Fruit fly (Drosophila melanogaster): ENCODE data around the gene CG5199.

CG5199 gene

DNA sequence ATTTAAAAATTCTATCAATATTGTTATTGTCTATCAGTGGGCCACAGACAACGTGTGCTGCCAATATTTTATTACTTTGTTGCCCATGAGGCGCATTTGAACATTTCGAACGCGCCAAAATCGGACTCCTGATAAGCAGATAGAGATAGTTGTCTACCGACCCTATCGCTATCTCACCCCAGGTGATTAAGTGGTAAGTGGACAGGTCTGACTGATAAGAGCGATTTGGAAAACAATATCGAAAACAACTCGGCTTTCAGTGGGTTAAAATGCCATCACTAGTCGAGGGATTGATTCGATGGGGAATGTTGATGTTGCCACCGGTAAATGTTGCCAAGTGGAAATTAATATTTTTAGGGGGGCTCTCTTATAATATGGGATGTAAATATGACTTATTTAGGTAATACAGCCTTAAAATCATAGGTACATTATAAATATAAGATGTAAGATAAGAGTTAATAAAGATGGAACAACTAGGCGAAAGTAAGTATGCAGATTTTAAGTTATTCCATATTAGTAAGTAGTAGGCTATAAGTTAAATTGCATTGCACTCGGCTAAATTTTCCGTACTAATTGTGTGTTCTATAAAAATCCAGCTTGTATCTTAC is 39.0 kb upstream of the CG5199 start, which contains the start of gene ND-39 (continued):
- TF ChIP-seq CG12659 (GFP tag; optimal IDR thresholded peaks at IDR 0.05) (peak; percentile 5), usp (GFP tag; optimal IDR thresholded peaks at IDR 0.05) (no peak), sna (GFP tag; IDR thresholded peaks at IDR 0.05; ENCODE audit: partially characterized antibody) (no peak), CG1832 (GFP tag; optimal IDR thresholded peaks at IDR 0.05) (peak; percentile 23), CG10959 (GFP tag; IDR thresholded peaks at IDR 0.05) (no peak), CG32767 (GFP tag; IDR thresholded peaks at IDR 0.05) (no peak), cwo (GFP tag; optimal IDR thresholded peaks at IDR 0.05) (no peak), vnd (GFP tag; IDR thresholded peaks at IDR 0.05; ENCODE audit: partially characterized antibody) (peak; percentile 29; the same call in 1 of the 3 replicates), eyg (GFP tag; optimal IDR thresholded peaks at IDR 0.05) (no peak), CG6254 (GFP tag; optimal IDR thresholded peaks at IDR 0.05) (no peak)

DNA sequence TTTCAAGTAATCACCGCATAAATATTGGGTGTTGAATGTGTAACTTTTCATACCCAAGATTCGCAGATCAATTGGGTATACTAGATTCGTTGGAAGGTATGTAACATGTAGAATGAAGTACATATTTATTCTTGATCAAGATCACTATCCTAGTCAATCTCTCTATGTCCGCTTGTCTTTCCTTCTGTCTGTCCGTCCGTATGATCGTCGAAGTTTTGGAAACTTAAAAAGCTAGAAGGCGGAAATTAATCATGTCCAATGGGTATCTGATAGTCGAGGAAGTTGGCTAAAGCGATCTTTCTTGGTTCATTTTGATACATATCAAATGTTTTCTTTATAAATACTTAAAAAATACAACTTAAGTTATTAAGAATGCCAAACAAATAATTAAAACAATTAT is 35.0 kb upstream of the CG5199 start:
- TF ChIP-seq HLH4C (GFP tag; IDR thresholded peaks at IDR 0.05; ENCODE audit: partially characterized antibody): peak; percentile 69
- TF ChIP-seq CG5245 (GFP tag; optimal IDR thresholded peaks at IDR 0.05): no peak
- TF ChIP-seq tna (GFP tag; IDR thresholded peaks at IDR 0.05; ENCODE audit: partially characterized antibody): peak; percentile 33; the same call in 1 of the 2 replicates
- TF ChIP-seq CG14860 (GFP tag; IDR thresholded peaks at IDR 0.05; ENCODE audit: partially characterized antibody): peak; percentile 60; the same call in 1 of the 3 replicates
- 0 out of 3 replicates have a peak, but pooled peaks have one; percentile 58 for TF ChIP-seq hb (GFP tag; IDR thresholded peaks at IDR 0.05; ENCODE audit: partially characterized antibody)
- 0 out of 2 replicates have a peak, but pooled peaks have one; percentile 9 for TF ChIP-seq ato (GFP tag; IDR thresholded peaks at IDR 0.05; ENCODE audit: partially characterized antibody)
- 0 out of 3 replicates have a peak, but pooled peaks have one; percentile 45 for TF ChIP-seq mld (GFP tag; IDR thresholded peaks at IDR 0.05; ENCODE audit: partially characterized antibody)
- TF ChIP-seq vnd (GFP tag; IDR thresholded peaks at IDR 0.05; ENCODE audit: partially characterized antibody): peak; percentile 61
- TF ChIP-seq klu (GFP tag; IDR thresholded peaks at IDR 0.05): no peak
- no peak for TF ChIP-seq CG18619 (GFP tag; optimal IDR thresholded peaks at IDR 0.05)
- no peak for TF ChIP-seq crc (GFP tag; optimal IDR thresholded peaks at IDR 0.05)
- peak; percentile 59; the same call in 1 of the 2 replicates for TF ChIP-seq nerfin-2 (GFP tag; IDR thresholded peaks at IDR 0.05; ENCODE audit: partially characterized antibody)
- 0 out of 4 replicates have a peak, but pooled peaks have one; percentile 27 for TF ChIP-seq Dll (GFP tag; IDR thresholded peaks at IDR 0.05; ENCODE audit: partially characterized antibody)
- TF ChIP-seq Sin3A (optimal IDR thresholded peaks at IDR 0.05): no peak
- TF ChIP-seq CG6791 (GFP tag; IDR thresholded peaks at IDR 0.05; ENCODE audit: partially characterized antibody): 0 out of 3 replicates have a peak, but pooled peaks have one; percentile 20
- no peak for TF ChIP-seq CG14441 (GFP tag; IDR thresholded peaks at IDR 0.05)
- TF ChIP-seq ab (GFP tag; optimal IDR thresholded peaks at IDR 0.05): no peak

DNA sequence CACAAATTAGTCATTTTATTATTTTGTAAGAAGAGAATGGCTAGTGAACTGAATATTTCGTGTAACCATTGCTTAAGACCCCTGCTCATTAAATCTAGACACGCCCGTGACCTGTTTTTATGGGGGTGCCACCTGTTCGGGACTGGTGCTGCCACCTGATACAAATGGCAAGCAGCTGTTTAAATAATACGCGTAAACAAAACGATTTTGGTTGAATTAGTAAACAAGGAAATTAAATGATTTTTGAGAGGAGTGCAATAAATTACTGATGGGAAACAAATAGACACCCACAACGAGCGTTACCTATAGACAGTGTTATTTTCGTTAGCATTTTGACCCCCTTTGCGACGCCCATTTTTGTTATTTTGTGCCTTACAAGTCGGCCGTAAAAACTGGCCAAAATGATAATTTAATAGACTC is 22.1 kb upstream of the CG5199 start:
- no peak for TF ChIP-seq Dll (GFP tag; IDR thresholded peaks at IDR 0.05; ENCODE audit: partially characterized antibody)
- TF ChIP-seq org-1 (GFP tag; optimal IDR thresholded peaks at IDR 0.05): peak; percentile 71
- TF ChIP-seq maf-S (GFP tag; optimal IDR thresholded peaks at IDR 0.05): peak; percentile 78
- peak; percentile 86 for TF ChIP-seq sug (tag; optimal IDR thresholded peaks at IDR 0.05)
- peak; percentile 79 for TF ChIP-seq slou (GFP tag; optimal IDR thresholded peaks at IDR 0.05)
- peak; percentile 84 for TF ChIP-seq Hsf (GFP tag; optimal IDR thresholded peaks at IDR 0.05)
- no peak for TF ChIP-seq CG6689 (GFP tag; IDR thresholded peaks at IDR 0.05)
- TF ChIP-seq aop (GFP tag; IDR thresholded peaks at IDR 0.05): no peak
- TF ChIP-seq Opbp (GFP tag; IDR thresholded peaks at IDR 0.05; ENCODE audit: partially characterized antibody): no peak
- no peak for TF ChIP-seq Bgb (GFP tag; IDR thresholded peaks at IDR 0.05; ENCODE audit: partially characterized antibody)
- TF ChIP-seq Dek (tag; optimal IDR thresholded peaks at IDR 0.05): peak; percentile 87
- no peak for TF ChIP-seq ham (GFP tag; IDR thresholded peaks at IDR 0.05)
- no peak for TF ChIP-seq Hr39 (optimal IDR thresholded peaks at IDR 0.05)
- peak; percentile 95 for TF ChIP-seq mam (GFP tag; optimal IDR thresholded peaks at IDR 0.05)
- TF ChIP-seq fd102C (GFP tag; optimal IDR thresholded peaks at IDR 0.05): no peak
- peak; percentile 92 for TF ChIP-seq B-H2 (GFP tag; optimal IDR thresholded peaks at IDR 0.05)
- no peak for TF ChIP-seq z (GFP tag; IDR thresholded peaks at IDR 0.05)
- no peak for TF ChIP-seq HLH3B (GFP tag; IDR thresholded peaks at IDR 0.05)
- TF ChIP-seq hb (GFP tag; IDR thresholded peaks at IDR 0.05; ENCODE audit: partially characterized antibody): no peak
- peak; percentile 37 for TF ChIP-seq MESR4 (GFP tag; optimal IDR thresholded peaks at IDR 0.05)
- TF ChIP-seq lola (GFP tag; optimal IDR thresholded peaks at IDR 0.05): peak in 1 of 3 experiments; percentile 69
- peak; percentile 84 for TF ChIP-seq CG7786 (GFP tag; optimal IDR thresholded peaks at IDR 0.05)
